Worm (Caenorhabditis elegans) whole organism, young adult: ENCODE results near the gene F33H1.4.
A peak's percentile ranks its signal among the peaks of the same experiment; 100 is the strongest.

Experiments
- B0336.3 ChIP-seq: fragments of 200-800 bp; sonication (Bioruptor generic); IDR thresholded peaks from 2 replicates; pipeline ENCODE4 v1.3.6; 2022; ENCODE audit warnings: missing genetic modification characterization, missing compliant biosample characterization
- F33H1.4 ChIP-seq: fragments of 200-800 bp; sonication (Bioruptor generic); IDR thresholded peaks from 2 replicates; pipeline ENCODE4 v1.3.6; 2022; ENCODE audit warnings: missing genetic modification reagents, missing genetic modification characterization, missing compliant biosample characterization
- F49E8.2 ChIP-seq: sonication (generic microtip); optimal IDR thresholded peaks from 3 replicates; lab custom pipeline; 2017; ENCODE audit warnings: missing genetic modification characterization, mild to moderate bottlenecking, missing compliant biosample characterization, antibody characterized with exemption, moderate library complexity; ENCODE audit not compliant: insufficient read depth
- F52B5.7 ChIP-seq: sonication (generic microtip); optimal IDR thresholded peaks from 2 replicates; lab custom pipeline; 2016; ENCODE audit warnings: mild to moderate bottlenecking, missing genetic modification characterization, missing compliant biosample characterization
- K11D2.4 ChIP-seq: fragments of 200-800 bp; sonication (Bioruptor generic); IDR thresholded peaks from 2 replicates; pipeline ENCODE4 v1.3.6; 2022; ENCODE audit warnings: missing genetic modification reagents, missing genetic modification characterization, missing compliant biosample characterization
- Y53G8AR.9 ChIP-seq: fragments of 200-800 bp; sonication (Bioruptor generic); conservative IDR thresholded peaks from 2 replicates; pipeline ENCODE4 v1.3.6; 2022; ENCODE audit warnings: missing genetic modification reagents, missing genetic modification characterization, missing compliant biosample characterization
- atf-7 ChIP-seq: sonication (generic microtip); optimal IDR thresholded peaks from 2 replicates; lab custom pipeline; 2017; ENCODE audit warnings: mild to moderate bottlenecking, missing genetic modification characterization, missing compliant biosample characterization
- attf-6 ChIP-seq: fragments of 200-800 bp; sonication (Bioruptor generic); IDR thresholded peaks from 2 replicates; pipeline ENCODE4 v1.3.6; 2022; ENCODE audit warnings: missing genetic modification reagents, missing genetic modification characterization, missing compliant biosample characterization
- ccch-3 ChIP-seq: fragments of 200-800 bp; sonication (Bioruptor generic); optimal IDR thresholded peaks from 2 replicates; lab custom pipeline; 2018; ENCODE audit warnings: mild to moderate bottlenecking, missing genetic modification characterization, missing compliant biosample characterization
- ceh-100 ChIP-seq: fragments of 200-800 bp; sonication (Bioruptor generic); IDR thresholded peaks from 2 replicates; pipeline ENCODE4 v1.3.6; 2022; ENCODE audit warnings: missing genetic modification reagents, missing genetic modification characterization, missing compliant biosample characterization
- efl-1 ChIP-seq: fragments of 150-350 bp; optimal IDR thresholded peaks from 2 replicates; lab custom pipeline; 2014; ENCODE audit warnings: missing biosample characterization, missing genetic modification reagents, missing genetic modification characterization
- egl-44 ChIP-seq: fragments of 200-800 bp; sonication (Bioruptor generic); IDR thresholded peaks from 2 replicates; pipeline ENCODE4 v1.3.6; 2022; ENCODE audit warnings: missing genetic modification reagents, missing genetic modification characterization, missing compliant biosample characterization
- egrh-3 ChIP-seq: fragments of 200-800 bp; sonication (Bioruptor generic); IDR thresholded peaks from 2 replicates; pipeline ENCODE4 v1.3.6; 2022; ENCODE audit warnings: missing genetic modification reagents, missing genetic modification characterization, missing compliant biosample characterization
- ekl-4 ChIP-seq: fragments of 200-800 bp; sonication (Bioruptor generic); IDR thresholded peaks from 2 replicates; pipeline ENCODE4 v1.3.6; 2022; ENCODE audit warnings: missing genetic modification reagents, missing genetic modification characterization, missing compliant biosample characterization
- ets-4 ChIP-seq: fragments of 200-800 bp; sonication (Bioruptor generic); optimal IDR thresholded peaks from 2 replicates; lab custom pipeline; 2018; ENCODE audit warnings: mild to moderate bottlenecking, missing genetic modification characterization, missing compliant biosample characterization
- lag-1 ChIP-seq: fragments of 200-800 bp; sonication (Bioruptor generic); IDR thresholded peaks from 2 replicates; pipeline ENCODE4 v1.3.6; 2022; ENCODE audit warnings: missing genetic modification reagents, missing genetic modification characterization, missing compliant biosample characterization
- let-526 ChIP-seq: fragments of 200-800 bp; sonication (Bioruptor generic); IDR thresholded peaks from 2 replicates; pipeline ENCODE4 v1.3.6; 2022; ENCODE audit warnings: missing genetic modification reagents, missing genetic modification characterization, missing compliant biosample characterization
- lin-54 ChIP-seq: fragments of 200-800 bp; sonication (Bioruptor generic); optimal IDR thresholded peaks from 2 replicates; lab custom pipeline; 2018; ENCODE audit warnings: mild to moderate bottlenecking, missing genetic modification characterization, missing compliant biosample characterization
- mxl-1 ChIP-seq: sonication (generic microtip); optimal IDR thresholded peaks from 2 replicates; lab custom pipeline; 2016; ENCODE audit warnings: missing genetic modification characterization, missing compliant biosample characterization
- nfya-1 ChIP-seq: sonication (generic microtip); optimal IDR thresholded peaks from 2 replicates; lab custom pipeline; 2017; ENCODE audit warnings: antibody characterized with exemption, missing compliant biosample characterization, missing genetic modification characterization, borderline replicate concordance; ENCODE audit not compliant: insufficient read depth
- nhr-27 ChIP-seq: fragments of 200-800 bp; sonication (Bioruptor generic); optimal IDR thresholded peaks from 2 replicates; lab custom pipeline; 2018; ENCODE audit warnings: mild to moderate bottlenecking, missing genetic modification characterization, moderate library complexity, missing compliant biosample characterization
- pbrm-1 ChIP-seq: fragments of 200-800 bp; sonication (Bioruptor generic); IDR thresholded peaks from 2 replicates; pipeline ENCODE4 v1.3.6; 2022; ENCODE audit warnings: missing genetic modification reagents, missing genetic modification characterization, missing compliant biosample characterization
- rpc-1 ChIP-seq, 2 experiments: fragments of 150-350 bp in 1 of 2; sonication (generic microtip) in 1 of 2; optimal IDR thresholded peaks; 2 replicates each; lab custom pipeline; 2014 to 2018; ENCODE audit warnings: missing biosample characterization in 1 of 2, missing genetic modification characterization in 1 of 2, missing genetic modification reagents in 1 of 2, missing genotype in 1 of 2
- sea-2 ChIP-seq: fragments of 200-800 bp; sonication (Bioruptor generic); IDR thresholded peaks from 2 replicates; pipeline ENCODE4 v1.3.6; 2022; ENCODE audit warnings: missing genetic modification characterization, missing compliant biosample characterization
- snpc-4 ChIP-seq, 5 experiments: fragments of 150-350 bp in 1 of 5; sonication (generic microtip) in 4 of 5; optimal IDR thresholded peaks; 2 replicates each; lab custom pipeline; 2014 to 2018; ENCODE audit warnings: missing genetic modification characterization in 5 of 5, missing biosample characterization in 3 of 5, antibody characterized with exemption in 2 of 5, mild to moderate bottlenecking in 2 of 5, missing compliant biosample characterization in 2 of 5, missing genotype in 2 of 5, moderate library complexity in 2 of 5, missing genetic modification reagents in 1 of 5
- somi-1 ChIP-seq: fragments of 200-800 bp; sonication (Bioruptor generic); optimal IDR thresholded peaks from 2 replicates; lab custom pipeline; 2018; ENCODE audit warnings: mild to moderate bottlenecking, missing genetic modification characterization, missing compliant biosample characterization
- unc-62 ChIP-seq: fragments of 150-350 bp; optimal IDR thresholded peaks from 2 replicates; lab custom pipeline; 2014; ENCODE audit warnings: missing biosample characterization, missing genetic modification reagents, missing genetic modification characterization
- zfh-2 ChIP-seq: fragments of 200-800 bp; sonication (Bioruptor generic); conservative IDR thresholded peaks from 2 replicates; pipeline ENCODE4 v1.3.6; 2022; ENCODE audit warnings: missing genetic modification reagents, missing genetic modification characterization, missing compliant biosample characterization
- zim-3 ChIP-seq: sonication (generic microtip); optimal IDR thresholded peaks from 2 replicates; lab custom pipeline; 2017; ENCODE audit warnings: mild to moderate bottlenecking, missing genetic modification characterization, moderate library complexity, missing compliant biosample characterization
- ztf-18 ChIP-seq: sonication (generic microtip); optimal IDR thresholded peaks from 2 replicates; lab custom pipeline; 2016; ENCODE audit warnings: missing genotype, mild to moderate bottlenecking, missing genetic modification characterization, missing compliant biosample characterization
- ztf-6 ChIP-seq: fragments of 200-800 bp; sonication (Bioruptor generic); IDR thresholded peaks from 2 replicates; pipeline ENCODE4 v1.3.6; 2022; ENCODE audit warnings: missing genetic modification reagents, missing genetic modification characterization, missing compliant biosample characterization

The F33H1.4 gene

ce11 chrII:10144092-10144491, 30.4 kb upstream of the F33H1.4 start, which contains the start of gene F27E5.3 (continued):
- TF ChIP-seq egl-44 (GFP tag; lab: Robert Waterston, UW) (no peak), egrh-3 (GFP tag; lab: Robert Waterston, UW) (no peak)

ce11 chrII:10146488-10146887, 28.0 kb upstream of the F33H1.4 start, which contains the start of gene pax-3:
Gene pax-3 (plus strand): TSS chrII:10146570.
- 0 out of 2 replicates have a peak, but pooled peaks have one; percentile 31 for TF ChIP-seq zfh-2
- no peak for TF ChIP-seq nfya-1
- no peak for TF ChIP-seq ztf-6 (GFP tag; lab: Robert Waterston, UW)
- TF ChIP-seq B0336.3 (GFP tag; lab: Robert Waterston, UW): no peak
- TF ChIP-seq nhr-27 (tag; lab: Kevin White, UChicago): no peak
- no peak for TF ChIP-seq F49E8.2
- TF ChIP-seq F52B5.7 (tag; lab: Kevin White, UChicago): no peak
- TF ChIP-seq lag-1 (GFP tag; lab: Robert Waterston, UW): no peak
- no peak for TF ChIP-seq ccch-3 (GFP tag; lab: Kevin White, UChicago)
- no peak for TF ChIP-seq ceh-100 (GFP tag; lab: Robert Waterston, UW)
- TF ChIP-seq K11D2.4 (GFP tag; lab: Robert Waterston, UW): no peak
- TF ChIP-seq ekl-4 (GFP tag; lab: Robert Waterston, UW): no peak
- TF ChIP-seq atf-7 (tag; lab: Kevin White, UChicago): no peak
- no peak for TF ChIP-seq let-526
- TF ChIP-seq ets-4 (GFP tag; lab: Kevin White, UChicago): peak; percentile 23
- no peak for TF ChIP-seq somi-1 (GFP tag; lab: Kevin White, UChicago)
- TF ChIP-seq efl-1 (GFP tag; lab: Kevin White, UChicago): no peak
- TF ChIP-seq rpc-1 (optimal IDR thresholded peaks at IDR 0.05; lab: Kevin White, UChicago): no peak
- no peak for TF ChIP-seq rpc-1 (tag; optimal IDR thresholded peaks at IDR 0.05; lab: Kevin White, UChicago)

- no peak for TF ChIP-seq ets-4 (GFP tag; lab: Kevin White, UChicago)
- no peak for TF ChIP-seq F33H1.4 (GFP tag; lab: Robert Waterston, UW)
- TF ChIP-seq attf-6: no peak
- TF ChIP-seq pbrm-1 (GFP tag; lab: Robert Waterston, UW): no peak
- no peak for TF ChIP-seq efl-1 (GFP tag; lab: Kevin White, UChicago)
- no peak for TF ChIP-seq nhr-27 (tag; lab: Kevin White, UChicago)
- TF ChIP-seq unc-62 (GFP tag; lab: Kevin White, UChicago): no peak
- no peak for TF ChIP-seq mxl-1
- TF ChIP-seq Y53G8AR.9: no peak
- no peak for TF ChIP-seq zim-3
- no peak for TF ChIP-seq ceh-100 (GFP tag; lab: Robert Waterston, UW)
- no peak for TF ChIP-seq lin-54 (GFP tag; lab: Kevin White, UChicago)
- TF ChIP-seq egrh-3 (GFP tag; lab: Robert Waterston, UW): no peak
- no peak for TF ChIP-seq ztf-6 (GFP tag; lab: Robert Waterston, UW)
These were observed 26.9 kb upstream of the F33H1.4 start for ce11 chrII:10147502-10147901.

- TF ChIP-seq efl-1 (GFP tag; lab: Kevin White, UChicago) (no peak), sea-2 (no peak), ztf-18 (tag; lab: Kevin White, UChicago) (no peak), pbrm-1 (GFP tag; lab: Robert Waterston, UW) (no peak), snpc-4 (GFP tag; optimal IDR thresholded peaks at IDR 0.05; lab: Kevin White, UChicago) (no peak), snpc-4 (tag; optimal IDR thresholded peaks at IDR 0.05; lab: Kevin White, UChicago) (no peak)
- TF ChIP-seq, all 124 proteins: peak for 0
These were observed 19.3 kb upstream of the F33H1.4 start, which contains the start of gene nlp-63 for ce11 chrII:10155106-10155505. Gene nlp-63 (plus strand): TSS chrII:10155406.
